Worm (Caenorhabditis elegans): ENCODE results near the gene fbxa-202.

Gene fbxa-202

ce11 chrV:6316632-6317031 is 10.4 kb upstream of the fbxa-202 start, which contains the start of gene cest-24:
TSS of gene cest-24 (plus strand) at chrV:6316932.
- TF ChIP-seq xbp-1 (tag; optimal IDR thresholded peaks at IDR 0.05) (no peak), nhr-20 (tag; optimal IDR thresholded peaks at IDR 0.05) (no peak), ztf-11 (tag; optimal IDR thresholded peaks at IDR 0.05) (no peak), pax-3 (tag; optimal IDR thresholded peaks at IDR 0.05) (no peak), isw-1 (GFP tag; IDR thresholded peaks at IDR 0.05) (no peak), ceh-90 (tag; optimal IDR thresholded peaks at IDR 0.05) (no peak), ceh-8 (GFP tag; optimal IDR thresholded peaks at IDR 0.05) (no peak), unc-86 (tag; optimal IDR thresholded peaks at IDR 0.05) (no peak), lin-35 (GFP tag; optimal IDR thresholded peaks at IDR 0.05) (no peak), nhr-71 (tag; optimal IDR thresholded peaks at IDR 0.05) (no peak), tlp-1 (tag; optimal IDR thresholded peaks at IDR 0.05) (no peak)

- TF ChIP-seq blmp-1 (tag; optimal IDR thresholded peaks at IDR 0.05) (peak; percentile 59), nhr-20 (tag; optimal IDR thresholded peaks at IDR 0.05) (peak; percentile 19), lin-14 (GFP tag; optimal IDR thresholded peaks at IDR 0.05) (peak; percentile 38), lin-35 (GFP tag; optimal IDR thresholded peaks at IDR 0.05) (no peak), ceh-82 (tag; optimal IDR thresholded peaks at IDR 0.05) (no peak), grh-1 (GFP tag; IDR thresholded peaks at IDR 0.05) (peak; percentile 71), nhr-90 (tag; optimal IDR thresholded peaks at IDR 0.05; ENCODE audit: poor library complexity) (no peak), nhr-85 (tag) (peak; percentile 87), aha-1 (tag; optimal IDR thresholded peaks at IDR 0.05) (no peak), elt-3 (tag; optimal IDR thresholded peaks at IDR 0.05) (no peak)
Observed at ce11 chrV:6317928-6318327, 9.2 kb upstream of the fbxa-202 start.

DNA sequence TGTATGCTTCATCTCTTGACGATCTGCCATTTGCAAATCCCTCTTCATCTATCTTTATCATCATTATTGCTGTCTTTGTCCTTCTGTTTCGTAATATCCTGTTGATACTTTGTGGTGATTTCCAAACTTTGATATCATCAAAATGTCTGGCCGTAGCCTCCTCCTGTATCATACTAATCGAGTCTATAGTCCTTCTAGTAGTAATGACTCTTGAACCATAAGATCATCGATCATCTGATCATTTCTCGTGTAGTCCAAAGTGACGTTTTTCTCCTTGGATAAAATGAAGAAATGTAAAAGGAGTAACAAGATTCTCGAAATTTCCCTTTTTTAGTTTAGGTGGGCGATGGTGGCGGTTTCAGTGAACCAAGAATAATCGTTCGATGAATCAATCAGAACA is 7.7 kb upstream of the fbxa-202 start:
- TF ChIP-seq elt-3 (tag; optimal IDR thresholded peaks at IDR 0.05) (peak in 5 of 6 experiments; percentile 60 to 88 (median 84)), nhr-47 (tag; optimal IDR thresholded peaks at IDR 0.05) (peak; percentile 20), zip-4 (GFP tag; optimal IDR thresholded peaks at IDR 0.05) (no peak), nhr-19 (GFP tag; conservative IDR thresholded peaks at IDR 0.05) (peak; percentile 55), C34B4.2 (tag; optimal IDR thresholded peaks at IDR 0.05) (no peak), lin-14 (GFP tag; optimal IDR thresholded peaks at IDR 0.05) (peak; percentile 65), blmp-1 (tag; optimal IDR thresholded peaks at IDR 0.05) (peak; percentile 47), tbx-2 (tag; optimal IDR thresholded peaks at IDR 0.05) (peak; percentile 16), snu-23 (GFP tag; optimal IDR thresholded peaks at IDR 0.05) (peak; percentile 31), nhr-71 (tag; optimal IDR thresholded peaks at IDR 0.05) (peak; percentile 69), skn-1 (tag; optimal IDR thresholded peaks at IDR 0.05) (peak; percentile 18), mep-1 (tag; optimal IDR thresholded peaks at IDR 0.05) (peak; percentile 11), nhr-85 (tag) (peak; percentile 96), grh-1 (GFP tag; IDR thresholded peaks at IDR 0.05) (peak; percentile 52; the same call in 1 of the 2 replicates), nhr-90 (tag; optimal IDR thresholded peaks at IDR 0.05; ENCODE audit: poor library complexity) (peak; percentile 26), vab-15 (tag; optimal IDR thresholded peaks at IDR 0.05) (no peak), ets-5 (GFP tag; IDR thresholded peaks at IDR 0.05) (no peak), lin-35 (GFP tag; optimal IDR thresholded peaks at IDR 0.05) (peak in 1 of 2 experiments; percentile 38), nhr-20 (tag; optimal IDR thresholded peaks at IDR 0.05) (peak; percentile 76)

DNA sequence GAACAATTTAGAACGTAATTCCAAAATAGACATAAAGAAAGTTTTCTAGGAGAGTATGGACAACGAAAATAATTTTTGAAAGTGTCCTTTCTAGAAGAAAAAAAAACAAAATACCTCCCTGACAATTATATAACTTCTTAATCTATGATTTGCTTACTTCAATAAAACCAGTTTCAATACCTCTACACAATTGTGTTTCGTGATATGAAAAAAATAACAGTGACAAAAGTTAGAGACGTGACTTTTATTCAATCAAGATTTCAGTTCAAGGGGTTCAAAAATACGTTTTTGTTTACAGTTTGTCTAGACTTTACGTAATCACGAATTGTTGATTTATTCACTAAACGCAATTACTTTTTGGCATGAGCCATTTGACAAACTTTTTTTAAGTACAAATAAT is 5.8 kb upstream of the fbxa-202 start:
- TF ChIP-seq elt-3 (tag; optimal IDR thresholded peaks at IDR 0.05) (peak in 1 of 6 experiments; percentile 22), dpl-1 (GFP tag; optimal IDR thresholded peaks at IDR 0.05) (no peak), nhr-77 (tag; optimal IDR thresholded peaks at IDR 0.05) (no peak), unc-30 (tag; optimal IDR thresholded peaks at IDR 0.05) (no peak), rnt-1 (tag; optimal IDR thresholded peaks at IDR 0.05) (no peak), alr-1 (tag; optimal IDR thresholded peaks at IDR 0.05; ENCODE audit: borderline replicate concordance) (no peak)

Measured in whole organism, L1 larva.